Worm (Caenorhabditis elegans): ENCODE results near the gene srj-25.
A peak's percentile ranks its signal among the peaks of the same experiment; 100 is the strongest.

Gene srj-25

ce11 chrV:774341-774740 lies 38.3 kb upstream of the srj-25 start:
- no peak for TF ChIP-seq blmp-1 (tag; optimal IDR thresholded peaks at IDR 0.05)
- no peak for TF ChIP-seq nhr-76 (tag; optimal IDR thresholded peaks at IDR 0.05)
- TF ChIP-seq snpc-4 (tag; optimal IDR thresholded peaks at IDR 0.05) = no peak
- no peak for TF ChIP-seq zip-8 (tag; optimal IDR thresholded peaks at IDR 0.05)
- no peak for TF ChIP-seq flh-1 (GFP tag; optimal IDR thresholded peaks at IDR 0.05)
- TF ChIP-seq bed-3 (GFP tag; optimal IDR thresholded peaks at IDR 0.05) = no peak
- TF ChIP-seq mep-1 (tag; optimal IDR thresholded peaks at IDR 0.05) = no peak
- no peak for TF ChIP-seq lsy-2 (tag; optimal IDR thresholded peaks at IDR 0.05)
- TF ChIP-seq lin-32 (GFP tag; optimal IDR thresholded peaks at IDR 0.05) = no peak
- TF ChIP-seq unc-39 (tag; optimal IDR thresholded peaks at IDR 0.05) = no peak
- no peak for TF ChIP-seq sptf-1 (tag; optimal IDR thresholded peaks at IDR 0.05)
- TF ChIP-seq nhr-12 (tag; optimal IDR thresholded peaks at IDR 0.05) = no peak

DNA sequence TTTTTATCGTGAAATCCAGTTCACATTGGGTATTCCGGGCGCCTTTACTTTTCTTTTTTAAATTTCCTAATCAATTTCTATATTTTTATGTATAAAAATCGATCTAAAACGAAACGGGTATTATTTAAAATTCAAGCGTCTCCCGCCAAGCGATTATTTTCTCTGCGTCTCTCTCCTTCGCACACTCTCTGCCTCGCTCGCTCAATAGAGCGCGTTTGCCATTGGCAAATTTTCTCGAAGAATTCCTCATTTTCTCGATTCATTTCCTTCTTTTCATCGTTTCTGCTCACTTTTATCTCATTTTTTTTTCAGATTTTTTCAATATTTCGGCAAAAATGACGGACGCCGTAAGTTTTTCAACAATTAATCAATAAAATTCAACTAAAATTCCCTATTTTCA lies 37.2 kb upstream of the srj-25 start, which contains the start of gene sti-1:
sti-1 (plus strand) TSS at position 263 of the 400 bp plus-strand sequence.
- TF ChIP-seq pha-4 (tag; optimal IDR thresholded peaks at IDR 0.05) = peak; percentile 70
- TF ChIP-seq elt-1 (tag; optimal IDR thresholded peaks at IDR 0.05; ENCODE audit: borderline replicate concordance, insufficient read depth) = no peak
- peak; percentile 5 for TF ChIP-seq M03D4.4 (tag; optimal IDR thresholded peaks at IDR 0.05)
- peak; percentile 48 for TF ChIP-seq unc-62 (GFP tag; optimal IDR thresholded peaks at IDR 0.05)
- TF ChIP-seq nhr-237 (tag; optimal IDR thresholded peaks at IDR 0.05) = peak; percentile 87
- TF ChIP-seq unc-120 (tag; optimal IDR thresholded peaks at IDR 0.05; ENCODE audit: poor library complexity, severe bottlenecking) = peak; percentile 50
- TF ChIP-seq ceh-43 (GFP tag; optimal IDR thresholded peaks at IDR 0.05) = no peak
- peak; percentile 78 for TF ChIP-seq ces-1 (GFP tag; optimal IDR thresholded peaks at IDR 0.05)
- TF ChIP-seq mab-5 (tag; optimal IDR thresholded peaks at IDR 0.05) = peak; percentile 77
- TF ChIP-seq lsy-2 (tag; optimal IDR thresholded peaks at IDR 0.05) = peak; percentile 78
- TF ChIP-seq mls-2 (tag; optimal IDR thresholded peaks at IDR 0.05) = peak; percentile 26
- no peak for TF ChIP-seq lin-32 (GFP tag; optimal IDR thresholded peaks at IDR 0.05)
- peak; percentile 94 for TF ChIP-seq mep-1 (tag; optimal IDR thresholded peaks at IDR 0.05)
- TF ChIP-seq ham-2 (GFP tag; optimal IDR thresholded peaks at IDR 0.05) = no peak
- TF ChIP-seq nhr-2 (tag; optimal IDR thresholded peaks at IDR 0.05) = peak; percentile 38
- TF ChIP-seq lin-13 (tag; optimal IDR thresholded peaks at IDR 0.05) = peak; percentile 69
- TF ChIP-seq sptf-1 (tag; optimal IDR thresholded peaks at IDR 0.05) = peak; percentile 49
- TF ChIP-seq ceh-39 (tag; optimal IDR thresholded peaks at IDR 0.05) = peak; percentile 84
- TF ChIP-seq elt-3 (tag; optimal IDR thresholded peaks at IDR 0.05) = no peak
- TF ChIP-seq hlh-1 (tag; optimal IDR thresholded peaks at IDR 0.05) = peak; percentile 19

DNA sequence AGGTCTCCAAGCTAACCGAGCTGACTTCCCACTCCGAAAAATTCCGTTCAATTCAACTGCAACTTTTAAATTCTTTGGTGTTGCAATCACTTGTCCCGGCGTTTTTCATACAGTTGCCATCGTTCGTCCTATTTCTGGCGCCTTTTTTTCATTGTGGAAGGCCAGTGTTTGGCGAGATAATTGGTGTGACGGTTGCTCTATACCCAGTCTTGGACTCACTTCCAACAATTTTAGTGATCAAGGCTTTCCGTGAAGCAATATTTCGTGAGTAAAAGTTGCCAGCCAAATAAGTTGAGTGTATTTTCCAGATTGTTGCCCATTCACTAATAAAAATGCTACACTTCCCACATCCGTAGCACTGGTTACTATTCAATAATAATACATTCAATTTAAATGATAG lies 36.1 kb upstream of the srj-25 start:
- TF ChIP-seq lin-13 (tag; optimal IDR thresholded peaks at IDR 0.05) = no peak

DNA sequence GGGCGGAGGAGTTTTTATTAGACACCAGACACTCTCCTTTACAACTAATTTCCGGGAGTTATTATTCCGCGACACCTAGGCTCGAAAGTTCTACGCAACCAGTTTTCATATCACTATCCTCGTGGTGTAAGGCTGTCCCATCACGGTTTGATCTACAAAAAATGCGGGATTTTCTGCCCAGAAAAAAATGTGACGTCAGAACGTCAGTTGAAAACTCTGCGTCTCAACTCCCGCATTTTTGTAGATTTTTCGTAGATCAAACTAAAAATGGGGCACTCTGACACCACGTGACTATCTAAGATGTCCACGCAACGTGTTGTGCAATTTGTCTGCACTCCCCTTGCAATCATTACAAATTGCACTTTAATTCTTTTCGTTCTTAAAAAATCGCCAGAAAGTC lies 28.7 kb upstream of the srj-25 start, which contains the start of gene str-238:
str-238 (plus strand) TSS at position 301 of the 400 bp plus-strand sequence.
- TF ChIP-seq ztf-11 (tag; optimal IDR thresholded peaks at IDR 0.05) (no peak), mep-1 (tag; optimal IDR thresholded peaks at IDR 0.05) (no peak), sem-2 (GFP tag; optimal IDR thresholded peaks at IDR 0.05) (no peak), drap-1 (GFP tag; optimal IDR thresholded peaks at IDR 0.05) (no peak), ceh-43 (GFP tag; optimal IDR thresholded peaks at IDR 0.05) (no peak), unc-39 (tag; optimal IDR thresholded peaks at IDR 0.05) (no peak), nhr-76 (tag; optimal IDR thresholded peaks at IDR 0.05) (no peak), snpc-4 (tag; optimal IDR thresholded peaks at IDR 0.05) (no peak), nhr-12 (tag; optimal IDR thresholded peaks at IDR 0.05) (no peak), blmp-1 (tag; optimal IDR thresholded peaks at IDR 0.05) (no peak), mls-2 (tag; optimal IDR thresholded peaks at IDR 0.05) (no peak), sptf-1 (tag; optimal IDR thresholded peaks at IDR 0.05) (no peak), pha-4 (tag; optimal IDR thresholded peaks at IDR 0.05) (no peak), cnd-1 (tag; optimal IDR thresholded peaks at IDR 0.05) (no peak), mab-5 (tag; optimal IDR thresholded peaks at IDR 0.05) (no peak), nhr-28 (tag; optimal IDR thresholded peaks at IDR 0.05) (no peak), bed-3 (GFP tag; optimal IDR thresholded peaks at IDR 0.05) (no peak), unc-62 (GFP tag; optimal IDR thresholded peaks at IDR 0.05) (no peak), lin-32 (GFP tag; optimal IDR thresholded peaks at IDR 0.05) (no peak)

ce11 chrV:762340-762739 lies 26.3 kb upstream of the srj-25 start, which contains the start of gene srp-2:
Gene srp-2, plus strand, starts transcription at chrV:762640.
- TF ChIP-seq pha-4 (tag; optimal IDR thresholded peaks at IDR 0.05) (no peak), lin-32 (GFP tag; optimal IDR thresholded peaks at IDR 0.05) (no peak), nhr-2 (tag; optimal IDR thresholded peaks at IDR 0.05) (no peak), nhr-76 (tag; optimal IDR thresholded peaks at IDR 0.05) (no peak), ham-2 (GFP tag; optimal IDR thresholded peaks at IDR 0.05) (no peak), blmp-1 (tag; optimal IDR thresholded peaks at IDR 0.05) (no peak), unc-39 (tag; optimal IDR thresholded peaks at IDR 0.05) (no peak), nhr-28 (tag; optimal IDR thresholded peaks at IDR 0.05) (no peak), sem-2 (GFP tag; optimal IDR thresholded peaks at IDR 0.05) (no peak), snpc-4 (tag; optimal IDR thresholded peaks at IDR 0.05) (no peak), sptf-1 (tag; optimal IDR thresholded peaks at IDR 0.05) (no peak), ceh-43 (GFP tag; optimal IDR thresholded peaks at IDR 0.05) (no peak), drap-1 (GFP tag; optimal IDR thresholded peaks at IDR 0.05) (no peak), ces-1 (GFP tag; optimal IDR thresholded peaks at IDR 0.05) (no peak), M03D4.4 (tag; optimal IDR thresholded peaks at IDR 0.05) (no peak), mls-2 (tag; optimal IDR thresholded peaks at IDR 0.05) (no peak), unc-120 (tag; optimal IDR thresholded peaks at IDR 0.05; ENCODE audit: poor library complexity, severe bottlenecking) (no peak), bed-3 (GFP tag; optimal IDR thresholded peaks at IDR 0.05) (no peak)

Measured in whole organism, mixed stage, embryonic.